Worm (Caenorhabditis elegans) whole organism, young adult: ENCODE results near the gene C29F9.8.

Experiments used
- F22D6.2 ChIP-seq: sonication (generic microtip); optimal IDR thresholded peaks from 2 replicates; lab custom pipeline; 2016; ENCODE audit warnings: mild to moderate bottlenecking, missing genetic modification characterization, missing compliant biosample characterization
- efl-1 ChIP-seq: fragments of 150-350 bp; optimal IDR thresholded peaks from 2 replicates; lab custom pipeline; 2014; ENCODE audit warnings: missing biosample characterization, missing genetic modification reagents, missing genetic modification characterization
- lin-54 ChIP-seq: fragments of 200-800 bp; sonication (Bioruptor generic); optimal IDR thresholded peaks from 2 replicates; lab custom pipeline; 2018; ENCODE audit warnings: mild to moderate bottlenecking, missing genetic modification characterization, missing compliant biosample characterization

DNA sequence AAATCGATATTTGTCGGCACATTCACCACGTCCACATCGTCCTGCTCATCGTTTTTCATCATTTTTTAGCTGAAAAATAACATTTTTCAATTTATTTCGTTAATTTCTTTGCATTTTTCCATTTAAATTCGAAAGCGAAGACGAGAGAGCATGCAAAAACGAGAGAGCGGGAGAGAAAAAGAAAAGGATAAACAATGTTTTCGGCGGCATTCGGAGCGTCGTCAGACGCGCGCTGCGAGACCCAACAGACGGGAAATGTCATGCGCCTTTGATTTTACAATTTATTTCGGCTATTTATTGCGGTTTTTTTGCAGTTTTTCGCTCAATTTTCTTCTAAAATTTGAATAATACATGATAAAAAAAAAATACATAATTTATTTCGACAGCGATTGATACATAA lies 10.6 kb downstream of the C29F9.8 start, which contains the start of gene attf-3:
- TF ChIP-seq lin-54 (GFP tag; lab: Kevin White, UChicago) (peak; percentile 60), F22D6.2 (tag; lab: Kevin White, UChicago) (no peak), efl-1 (peak; percentile 79)
